Worm (Caenorhabditis elegans) whole organism, late embryonic: ENCODE results near the gene jnk-1.

Experiments
- C38D4.7 ChIP-seq: fragments of 200-800 bp; sonication (Bioruptor generic); optimal IDR thresholded peaks from 2 replicates; lab custom pipeline; 2018; ENCODE audit warnings: mild to moderate bottlenecking, missing genetic modification characterization, moderate library complexity, missing compliant biosample characterization
- T23F11.4 ChIP-seq: fragments of 200-800 bp; sonication (Bioruptor generic); optimal IDR thresholded peaks from 2 replicates; lab custom pipeline; 2018; ENCODE audit warnings: mild to moderate bottlenecking, missing genetic modification characterization, missing compliant biosample characterization
- Y22D7AL.16 ChIP-seq: sonication (generic microtip); optimal IDR thresholded peaks from 2 replicates; lab custom pipeline; 2016; ENCODE audit warnings: missing genetic modification characterization, missing compliant biosample characterization
- ama-1 ChIP-seq: fragments of 150-350 bp; optimal IDR thresholded peaks from 2 replicates; lab custom pipeline; 2014
- ceh-19 ChIP-seq: fragments of 200-800 bp; sonication (Bioruptor generic); optimal IDR thresholded peaks from 2 replicates; lab custom pipeline; 2018; ENCODE audit warnings: mild to moderate bottlenecking, missing genetic modification characterization, missing compliant biosample characterization
- ceh-22 ChIP-seq: sonication (generic microtip); optimal IDR thresholded peaks from 2 replicates; lab custom pipeline; 2017; ENCODE audit warnings: missing biosample characterization, missing genetic modification characterization
- ceh-24 ChIP-seq: sonication (generic microtip); optimal IDR thresholded peaks from 2 replicates; lab custom pipeline; 2016; ENCODE audit warnings: mild to moderate bottlenecking, missing genetic modification characterization, missing compliant biosample characterization
- ceh-45 ChIP-seq: fragments of 200-800 bp; sonication (Bioruptor generic); IDR thresholded peaks from 2 replicates; pipeline ENCODE4 v1.3.6; 2022; ENCODE audit warnings: missing genetic modification reagents, missing genetic modification characterization, missing compliant biosample characterization
- ceh-48 ChIP-seq: sonication (generic microtip); optimal IDR thresholded peaks from 2 replicates; lab custom pipeline; 2016; ENCODE audit warnings: missing genetic modification characterization, inconsistent platforms, missing compliant biosample characterization
- ceh-6 ChIP-seq: fragments of 200-800 bp; sonication (Bioruptor generic); optimal IDR thresholded peaks from 2 replicates; lab custom pipeline; 2018; ENCODE audit warnings: mild to moderate bottlenecking, missing genetic modification characterization, missing compliant biosample characterization
- ceh-9 ChIP-seq: sonication (generic microtip); optimal IDR thresholded peaks from 2 replicates; lab custom pipeline; 2016; ENCODE audit warnings: mild to moderate bottlenecking, missing genetic modification characterization, inconsistent platforms, missing compliant biosample characterization
- che-1 ChIP-seq: sonication (generic microtip); optimal IDR thresholded peaks from 2 replicates; lab custom pipeline; 2016; ENCODE audit warnings: mild to moderate bottlenecking, missing genetic modification characterization, missing compliant biosample characterization
- dmd-4 ChIP-seq: sonication (generic microtip); optimal IDR thresholded peaks from 2 replicates; lab custom pipeline; 2016; ENCODE audit warnings: borderline replicate concordance, missing genetic modification characterization, missing compliant biosample characterization
- dve-1 ChIP-seq: sonication (generic microtip); optimal IDR thresholded peaks from 2 replicates; lab custom pipeline; 2017; ENCODE audit warnings: antibody characterized with exemption, mild to moderate bottlenecking, missing genetic modification characterization, missing compliant biosample characterization
- elt-2 ChIP-seq: sonication (generic microtip); optimal IDR thresholded peaks from 2 replicates; lab custom pipeline; 2016; ENCODE audit warnings: missing genetic modification reagents, missing genetic modification characterization, missing compliant biosample characterization
- elt-4 ChIP-seq: sonication (generic microtip); optimal IDR thresholded peaks from 2 replicates; lab custom pipeline; 2016; ENCODE audit warnings: missing genetic modification characterization, missing compliant biosample characterization
- ets-4 ChIP-seq: sonication (generic microtip); optimal IDR thresholded peaks from 2 replicates; lab custom pipeline; 2016; ENCODE audit warnings: missing genetic modification characterization, missing compliant biosample characterization
- eyg-1 ChIP-seq: sonication (generic microtip); optimal IDR thresholded peaks from 2 replicates; lab custom pipeline; 2016; ENCODE audit warnings: missing genotype, missing genetic modification characterization, missing compliant biosample characterization
- fkh-10 ChIP-seq: fragments of 150-350 bp; optimal IDR thresholded peaks from 2 replicates; lab custom pipeline; 2014; ENCODE audit warnings: missing biosample characterization, missing genetic modification reagents, missing genetic modification characterization
- fkh-6 ChIP-seq: sonication (generic microtip); optimal IDR thresholded peaks from 2 replicates; lab custom pipeline; 2016; ENCODE audit warnings: missing genetic modification characterization, missing compliant biosample characterization
- gmeb-2 ChIP-seq: sonication (generic microtip); optimal IDR thresholded peaks from 2 replicates; lab custom pipeline; 2016; ENCODE audit warnings: missing genetic modification characterization, inconsistent platforms, missing compliant biosample characterization
- hlh-30 ChIP-seq: sonication (generic microtip); optimal IDR thresholded peaks from 2 replicates; lab custom pipeline; 2017; ENCODE audit warnings: antibody characterized with exemption, missing genetic modification characterization, missing compliant biosample characterization; ENCODE audit not compliant: insufficient read depth
- hlh-6 ChIP-seq: sonication (generic microtip); optimal IDR thresholded peaks from 2 replicates; lab custom pipeline; 2016; ENCODE audit warnings: missing genotype, missing genetic modification characterization, missing compliant biosample characterization
- lim-6 ChIP-seq: sonication (generic microtip); optimal IDR thresholded peaks from 2 replicates; lab custom pipeline; 2016; ENCODE audit warnings: missing genetic modification characterization, missing compliant biosample characterization
- madf-2 ChIP-seq: sonication (generic microtip); optimal IDR thresholded peaks from 2 replicates; lab custom pipeline; 2017; ENCODE audit warnings: missing genetic modification characterization, missing compliant biosample characterization
- mec-3 ChIP-seq: sonication (generic microtip); optimal IDR thresholded peaks from 2 replicates; lab custom pipeline; 2016; ENCODE audit warnings: borderline replicate concordance, missing genetic modification characterization, missing compliant biosample characterization
- nfya-1 ChIP-seq: sonication (generic microtip); optimal IDR thresholded peaks from 2 replicates; lab custom pipeline; 2017; ENCODE audit warnings: missing genetic modification characterization, mild to moderate bottlenecking, missing compliant biosample characterization, antibody characterized with exemption, moderate library complexity
- nhr-232 ChIP-seq: sonication (generic microtip); optimal IDR thresholded peaks from 2 replicates; lab custom pipeline; 2016; ENCODE audit warnings: missing genetic modification characterization, missing compliant biosample characterization
- npax-4 ChIP-seq: sonication (generic microtip); optimal IDR thresholded peaks from 2 replicates; lab custom pipeline; 2016; ENCODE audit warnings: missing genetic modification characterization, missing compliant biosample characterization
- odd-2 ChIP-seq: sonication (generic microtip); optimal IDR thresholded peaks from 2 replicates; lab custom pipeline; 2017; ENCODE audit warnings: antibody characterized with exemption, mild to moderate bottlenecking, missing genetic modification characterization, missing compliant biosample characterization
- pax-1 ChIP-seq: fragments of 150-350 bp; optimal IDR thresholded peaks from 2 replicates; lab custom pipeline; 2014; ENCODE audit warnings: missing biosample characterization, missing genetic modification characterization
- pha-4 ChIP-seq: fragments of 150-350 bp; optimal IDR thresholded peaks from 2 replicates; lab custom pipeline; 2018; ENCODE audit warnings: missing biosample characterization, missing genetic modification reagents, missing genetic modification characterization
- pqm-1 ChIP-seq: sonication (generic microtip); optimal IDR thresholded peaks from 2 replicates; lab custom pipeline; 2016; ENCODE audit warnings: missing genetic modification characterization, missing compliant biosample characterization
- pros-1 ChIP-seq: fragments of 150-350 bp; optimal IDR thresholded peaks from 2 replicates; lab custom pipeline; 2014; ENCODE audit warnings: missing biosample characterization, missing genetic modification reagents, missing genetic modification characterization
- ref-2 ChIP-seq: sonication (generic microtip); optimal IDR thresholded peaks from 2 replicates; lab custom pipeline; 2016; ENCODE audit warnings: missing genetic modification characterization, missing compliant biosample characterization
- rnt-1 ChIP-seq: sonication (generic microtip); optimal IDR thresholded peaks from 2 replicates; lab custom pipeline; 2016; ENCODE audit warnings: missing genetic modification characterization, missing compliant biosample characterization
- sdc-2 ChIP-seq: sonication (generic microtip); optimal IDR thresholded peaks from 2 replicates; lab custom pipeline; 2016; ENCODE audit warnings: missing genotype, missing genetic modification characterization, missing compliant biosample characterization
- sox-4 ChIP-seq: sonication (generic microtip); optimal IDR thresholded peaks from 2 replicates; lab custom pipeline; 2017; ENCODE audit warnings: mild to moderate bottlenecking, missing genetic modification characterization, inconsistent platforms, missing compliant biosample characterization
- tbx-2 ChIP-seq: sonication (generic microtip); optimal IDR thresholded peaks from 2 replicates; lab custom pipeline; 2016; ENCODE audit warnings: missing genetic modification characterization, missing compliant biosample characterization
- tbx-7 ChIP-seq: sonication (generic microtip); optimal IDR thresholded peaks from 2 replicates; lab custom pipeline; 2016; ENCODE audit warnings: missing genotype, missing genetic modification characterization, missing compliant biosample characterization
- ttx-3 ChIP-seq: sonication (generic microtip); optimal IDR thresholded peaks from 2 replicates; lab custom pipeline; 2016; ENCODE audit warnings: missing genetic modification reagents, missing genetic modification characterization, missing compliant biosample characterization
- unc-3 ChIP-seq, 2 experiments: fragments of 200-800 bp in 1 of 2; sonication (Bioruptor generic) in 1 of 2; sonication (generic microtip) in 1 of 2; conservative IDR thresholded peaks in 1 of 2; optimal IDR thresholded peaks in 1 of 2; 2 replicates each; pipeline versions ENCODE4 v1.3.6 to Lab custom; 2016 to 2022; ENCODE audit warnings: missing compliant biosample characterization in 2 of 2, missing genetic modification characterization in 2 of 2, missing genetic modification reagents in 1 of 2
- unc-42 ChIP-seq: sonication (generic microtip); optimal IDR thresholded peaks from 2 replicates; lab custom pipeline; 2016; ENCODE audit warnings: missing genotype, missing genetic modification characterization, missing compliant biosample characterization
- unc-55 ChIP-seq: sonication (generic microtip); optimal IDR thresholded peaks from 2 replicates; lab custom pipeline; 2017; ENCODE audit warnings: missing biosample characterization, missing genetic modification reagents, missing genetic modification characterization
- zip-5 ChIP-seq: sonication (generic microtip); optimal IDR thresholded peaks from 2 replicates; lab custom pipeline; 2016; ENCODE audit warnings: missing genetic modification characterization, missing compliant biosample characterization

The jnk-1 gene

DNA sequence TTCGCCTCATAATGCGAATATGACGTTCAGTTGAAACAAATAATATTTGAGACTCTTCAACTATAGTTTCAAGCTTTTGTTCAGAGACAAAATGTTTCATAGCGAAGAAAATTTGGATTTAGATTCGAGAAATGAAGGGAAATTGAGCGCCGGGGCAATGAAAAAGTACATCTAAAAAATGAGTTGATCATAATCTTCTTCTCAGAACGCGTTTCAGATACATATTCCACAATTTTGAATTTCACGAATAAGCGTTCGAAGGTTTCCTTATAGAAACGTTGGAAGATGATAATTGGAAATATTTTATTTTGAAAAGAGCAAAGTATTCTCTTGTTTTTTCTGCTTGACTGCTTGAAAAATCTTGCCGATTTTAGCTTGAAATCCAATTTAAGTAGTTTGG is 12.8 kb downstream of the jnk-1 start, which contains the start of gene ZK381.8 (continued):
- TF ChIP-seq hlh-30 = no peak
- no peak for TF ChIP-seq dve-1

DNA sequence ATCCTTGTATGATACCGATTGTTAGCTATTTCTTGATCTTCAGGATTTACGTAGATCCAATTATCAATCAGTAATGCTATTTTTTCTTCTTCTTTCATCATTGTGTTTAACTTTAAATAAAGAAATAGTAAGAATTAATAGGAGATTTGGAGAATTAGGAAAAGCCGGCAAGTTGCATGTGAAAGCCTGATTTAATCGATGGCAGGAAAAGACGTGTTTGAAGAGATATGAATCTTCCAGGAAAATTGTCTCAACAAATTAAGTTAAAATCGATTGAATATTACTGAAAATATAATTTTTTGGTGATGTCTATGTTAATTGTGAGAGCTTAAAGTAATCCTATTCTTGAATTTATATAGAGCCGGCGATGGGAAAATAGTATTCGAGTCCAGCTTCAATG is 13.8 kb downstream of the jnk-1 start, which contains the start of gene ZK381.62:
TSS of gene ZK381.62 (minus strand) at position 101 of the 400 bp plus-strand sequence.
- TF ChIP-seq hlh-30 (no peak), hlh-6 (tag; lab: Kevin White, UChicago) (no peak), odd-2 (tag; lab: Kevin White, UChicago) (no peak), ref-2 (no peak), madf-2 (no peak), pax-1 (tag; lab: Kevin White, UChicago) (no peak), fkh-10 (no peak), ceh-24 (no peak), dmd-4 (tag; lab: Kevin White, UChicago) (no peak), ceh-9 (tag; lab: Kevin White, UChicago) (no peak), ceh-48 (no peak), nhr-232 (tag; lab: Kevin White, UChicago) (no peak), ets-4 (tag; lab: Kevin White, UChicago) (no peak), sdc-2 (no peak), ceh-6 (no peak), nfya-1 (no peak)
- TF ChIP-seq, all 69 proteins: peak for 0

DNA sequence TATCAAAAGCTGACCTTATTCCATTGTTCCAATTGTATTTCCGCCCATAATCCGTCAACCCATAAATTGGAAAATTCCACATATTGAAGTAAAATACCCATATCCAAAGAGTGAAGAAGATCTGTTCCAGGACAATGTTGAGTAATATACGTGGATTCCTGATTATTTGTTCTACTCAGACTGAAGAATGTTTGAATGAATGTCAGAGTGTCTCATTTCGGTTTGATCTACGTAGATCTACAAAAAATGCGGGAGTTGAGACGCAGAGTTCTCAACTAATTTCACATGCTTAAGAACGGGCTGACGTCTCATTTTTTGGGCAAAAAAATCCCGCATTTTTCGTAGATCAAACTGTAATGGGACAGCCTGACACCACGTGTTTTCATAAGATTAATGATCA is 15.0 kb downstream of the jnk-1 start, which contains the start of gene nhr-249:
TSS of gene nhr-249 (minus strand) at position 101 of the 400 bp plus-strand sequence.
- TF ChIP-seq elt-4 (tag; lab: Kevin White, UChicago) = no peak
- TF ChIP-seq C38D4.7 (GFP tag; lab: Kevin White, UChicago) = no peak
- no peak for TF ChIP-seq pha-4 (tag; lab: Kevin White, UChicago)
- no peak for TF ChIP-seq sox-4
- TF ChIP-seq unc-3 (GFP tag; conservative IDR thresholded peaks at IDR 0.05; lab: Robert Waterston, UW) = no peak
- no peak for TF ChIP-seq unc-3 (tag; optimal IDR thresholded peaks at IDR 0.05; lab: Kevin White, UChicago)
- no peak for TF ChIP-seq ceh-22 (tag; lab: Kevin White, UChicago)
- no peak for TF ChIP-seq Y22D7AL.16 (tag; lab: Kevin White, UChicago)
- TF ChIP-seq unc-55 = no peak
- TF ChIP-seq fkh-6 (tag; lab: Kevin White, UChicago) = no peak
- no peak for TF ChIP-seq dmd-4 (tag; lab: Kevin White, UChicago)
- TF ChIP-seq che-1 = no peak
- no peak for TF ChIP-seq lim-6 (tag; lab: Kevin White, UChicago)
- TF ChIP-seq gmeb-2 = no peak
- no peak for TF ChIP-seq elt-2 (tag; lab: Kevin White, UChicago)
- TF ChIP-seq rnt-1 (tag; lab: Kevin White, UChicago) = no peak
- TF ChIP-seq ttx-3 (tag; lab: Kevin White, UChicago) = no peak
- TF ChIP-seq ceh-45 (GFP tag; lab: Robert Waterston, UW) = no peak
- no peak for TF ChIP-seq pros-1 (tag; lab: Kevin White, UChicago)
- no peak for TF ChIP-seq eyg-1 (tag; lab: Kevin White, UChicago)

DNA sequence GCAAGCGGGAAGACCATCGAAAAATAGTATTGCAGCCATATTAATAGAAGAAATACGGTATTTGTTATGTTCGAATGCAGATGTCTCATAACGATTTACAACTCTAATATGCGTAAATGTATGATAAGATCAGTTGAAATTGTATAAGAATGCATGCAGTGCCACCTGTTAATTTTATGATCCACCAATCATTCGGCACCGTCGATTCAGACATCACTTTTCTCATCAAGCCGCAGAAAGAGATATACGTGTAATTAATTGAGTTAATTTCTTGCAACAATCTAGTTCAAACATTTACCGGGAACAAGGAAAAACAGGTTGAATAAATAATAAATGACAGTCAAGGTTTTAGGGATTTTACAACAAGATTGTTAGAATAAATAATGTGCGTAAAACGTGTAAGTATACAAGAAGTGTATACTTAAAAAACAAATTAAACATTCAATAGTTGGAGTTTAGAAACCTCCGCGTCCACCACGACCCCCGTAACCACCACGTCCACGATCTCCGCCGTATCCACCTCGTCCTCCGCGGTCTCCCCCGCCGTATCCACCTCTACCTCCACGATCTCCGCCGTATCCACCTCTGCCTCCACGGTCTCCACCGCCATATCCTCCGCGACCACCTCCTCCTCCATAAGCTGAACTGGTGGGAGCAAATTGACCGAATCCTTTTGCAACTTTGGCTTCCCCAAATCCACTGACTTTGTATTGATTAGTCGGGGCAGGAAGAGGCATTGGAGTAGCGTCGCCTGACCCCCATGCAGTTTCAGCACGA is 16.9 kb downstream of the jnk-1 start:
- TF ChIP-seq npax-4 (no peak), ceh-24 (no peak), mec-3 (tag; lab: Kevin White, UChicago) (no peak), T23F11.4 (no peak), pqm-1 (tag; lab: Kevin White, UChicago) (no peak), unc-42 (tag; lab: Kevin White, UChicago) (no peak), elt-4 (tag; lab: Kevin White, UChicago) (no peak), tbx-2 (tag; lab: Kevin White, UChicago) (no peak), ceh-45 (GFP tag; lab: Robert Waterston, UW) (no peak), ceh-19 (GFP tag; lab: Kevin White, UChicago) (no peak), ama-1 (lab: Kevin White, UChicago) (no peak), zip-5 (tag; lab: Kevin White, UChicago) (no peak), ttx-3 (tag; lab: Kevin White, UChicago) (no peak), pha-4 (tag; lab: Kevin White, UChicago) (no peak), tbx-7 (tag; lab: Kevin White, UChicago) (no peak), ceh-22 (tag; lab: Kevin White, UChicago) (no peak)
